Fruit fly (Drosophila melanogaster) whole organism, embryonic: ENCODE data around the gene CG18765.

Experiments used
- Bgb ChIP-seq: fragments of 200-800 bp; sonication (Bioruptor generic); IDR thresholded peaks from 2 replicates; pipeline ENCODE4 v1.3.6; 2022; ENCODE audit warnings: missing biosample characterization, missing genetic modification characterization; ENCODE audit not compliant: partially characterized antibody
- CG1024 ChIP-seq: fragments of 200-800 bp; sonication (Bioruptor generic); IDR thresholded peaks from 2 replicates; pipeline ENCODE4 v1.3.6; 2022; ENCODE audit warnings: missing biosample characterization, missing genetic modification characterization
- CG10565 ChIP-seq: fragments of 200-800 bp; sonication (Bioruptor generic); optimal IDR thresholded peaks from 3 replicates; lab custom pipeline; 2016; ENCODE audit warnings: missing biosample characterization, mild to moderate bottlenecking, missing genetic modification characterization
- CG15514 ChIP-seq: fragments of 200-800 bp; sonication (Bioruptor generic); optimal IDR thresholded peaks from 3 replicates; lab custom pipeline; 2017; ENCODE audit warnings: missing biosample characterization, missing genetic modification characterization, mild to moderate bottlenecking, moderate library complexity, missing genetic modification reagents
- CG3163 ChIP-seq: fragments of 200-800 bp; sonication (Bioruptor generic); optimal IDR thresholded peaks from 3 replicates; lab custom pipeline; 2016; ENCODE audit warnings: missing biosample characterization, missing genetic modification characterization
- CG4707 ChIP-seq: fragments of 200-800 bp; sonication (Bioruptor generic); optimal IDR thresholded peaks from 2 replicates; lab custom pipeline; 2018; ENCODE audit warnings: missing biosample characterization, mild to moderate bottlenecking, missing genetic modification characterization, moderate library complexity
- CG9437 ChIP-seq: fragments of 200-800 bp; sonication (Bioruptor generic); optimal IDR thresholded peaks from 2 replicates; lab custom pipeline; 2018; ENCODE audit warnings: missing biosample characterization, mild to moderate bottlenecking, missing genetic modification characterization
- HmgZ ChIP-seq: fragments of 200-800 bp; sonication (Bioruptor generic); optimal IDR thresholded peaks from 2 replicates; lab custom pipeline; 2018; ENCODE audit warnings: missing biosample characterization, mild to moderate bottlenecking, missing genetic modification characterization
- Mad ChIP-seq: fragments of 200-800 bp; sonication (Bioruptor generic); optimal IDR thresholded peaks from 2 replicates; lab custom pipeline; 2016; ENCODE audit warnings: missing biosample characterization, missing genetic modification characterization
- Opbp ChIP-seq: fragments of 200-800 bp; sonication (Bioruptor generic); IDR thresholded peaks from 3 replicates; pipeline ENCODE4 v1.3.6; 2022; ENCODE audit warnings: missing biosample characterization, missing genetic modification characterization; ENCODE audit not compliant: partially characterized antibody
- kay ChIP-seq: fragments of 200-800 bp; sonication (Bioruptor generic); optimal IDR thresholded peaks from 2 replicates; lab custom pipeline; 2016; ENCODE audit warnings: missing biosample characterization, missing genetic modification characterization
- onecut ChIP-seq: fragments of 200-800 bp; sonication (Bioruptor generic); IDR thresholded peaks from 2 replicates; pipeline ENCODE4 v1.3.6; 2022; ENCODE audit warnings: missing biosample characterization, missing genetic modification characterization
- sima ChIP-seq: fragments of 200-800 bp; sonication (Bioruptor generic); optimal IDR thresholded peaks from 2 replicates; lab custom pipeline; 2016; ENCODE audit warnings: missing biosample characterization, missing genetic modification characterization
- tio ChIP-seq: fragments of 200-800 bp; sonication (Bioruptor generic); optimal IDR thresholded peaks from 2 replicates; lab custom pipeline; 2017; ENCODE audit warnings: missing biosample characterization, missing genetic modification characterization, inconsistent platforms

- TF ChIP-seq Bgb (peak; percentile 36; the same call in 1 of the 2 replicates), Mad (no peak), sima (GFP tag; lab: Kevin White, UChicago) (no peak), CG1024 (GFP tag; lab: Robert Waterston, UW) (no peak), CG15514 (peak; percentile 86), CG3163 (GFP tag; lab: Kevin White, UChicago) (no peak), HmgZ (tag; lab: Kevin White, UChicago) (peak; percentile 44), onecut (GFP tag; lab: Robert Waterston, UW) (no peak), CG10565 (no peak), Opbp (GFP tag; lab: Robert Waterston, UW) (peak; percentile 41; the same call in 1 of the 3 replicates), CG4707 (no peak), tio (GFP tag; lab: Kevin White, UChicago) (no peak), kay (GFP tag; lab: Kevin White, UChicago) (no peak), CG9437 (GFP tag; lab: Kevin White, UChicago) (no peak)
Observed at dm6 chr3R:11735337-11735736, 43.7 kb upstream of the CG18765 start, which contains the start of gene CG14721.
